Fruit fly (Drosophila melanogaster): ENCODE data around the gene Gnmt.

DNA sequence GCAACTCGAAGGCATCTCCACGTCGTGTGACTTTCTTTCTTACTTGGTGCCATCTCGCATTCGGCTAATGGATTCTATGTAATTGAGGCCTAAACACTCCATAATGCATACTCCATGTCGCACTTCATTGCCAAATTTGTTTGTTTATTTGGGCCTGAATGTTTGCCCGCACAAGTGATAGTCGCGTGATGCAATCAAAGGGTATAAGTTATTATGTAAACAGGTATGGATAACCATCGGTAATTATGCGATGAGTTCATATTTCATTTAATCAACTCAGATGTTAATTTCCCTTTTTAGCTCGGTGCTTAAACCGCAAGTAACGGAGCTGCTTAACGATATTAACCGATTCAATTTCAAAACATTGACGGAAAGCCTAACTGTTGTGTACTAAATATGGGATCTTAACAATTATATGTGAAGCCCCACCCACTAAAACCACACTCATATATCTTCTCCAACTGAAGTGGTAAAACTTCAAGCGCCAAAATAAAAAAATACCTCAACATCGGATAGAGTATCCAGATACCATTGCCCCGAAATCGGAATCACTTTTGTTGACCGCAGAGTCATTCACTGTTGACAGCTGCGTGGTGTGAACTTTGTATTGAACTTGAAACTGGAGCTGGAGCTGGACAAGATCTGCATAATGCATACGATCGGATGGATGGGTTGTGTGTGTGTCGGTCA lies 29.6 kb upstream of the Gnmt start:
- no peak for TF ChIP-seq toe (GFP tag; optimal IDR thresholded peaks at IDR 0.05)
- no peak for TF ChIP-seq Mnt (GFP tag; optimal IDR thresholded peaks at IDR 0.05)
- no peak for TF ChIP-seq pad (GFP tag; optimal IDR thresholded peaks at IDR 0.05)
- no peak for TF ChIP-seq tj (GFP tag; optimal IDR thresholded peaks at IDR 0.05)
- no peak for TF ChIP-seq Hr96 (GFP tag; optimal IDR thresholded peaks at IDR 0.05)
- no peak for TF ChIP-seq bab1 (GFP tag; optimal IDR thresholded peaks at IDR 0.05)
- TF ChIP-seq CG1620 (GFP tag; optimal IDR thresholded peaks at IDR 0.05): no peak
- no peak for TF ChIP-seq cic (GFP tag; optimal IDR thresholded peaks at IDR 0.05)
- no peak for TF ChIP-seq CG14711 (tag; optimal IDR thresholded peaks at IDR 0.05)
- no peak for TF ChIP-seq Crg-1 (GFP tag; optimal IDR thresholded peaks at IDR 0.05)

Data from whole organism, adult.